Worm (Caenorhabditis elegans) whole organism, L4 larva: ENCODE data around the gene Y71H2AM.1.

Source experiments
- F10B5.3 ChIP-seq: sonication (generic microtip); optimal IDR thresholded peaks from 2 replicates; lab custom pipeline; 2016; ENCODE audit warnings: mild to moderate bottlenecking, missing genetic modification characterization, missing compliant biosample characterization
- F26F4.8 ChIP-seq: fragments of 200-800 bp; sonication (Bioruptor generic); conservative IDR thresholded peaks from 2 replicates; pipeline ENCODE4 v1.3.6; 2022; ENCODE audit warnings: missing genetic modification characterization, missing compliant biosample characterization
- F37D6.2 ChIP-seq: sonication (generic microtip); optimal IDR thresholded peaks from 2 replicates; lab custom pipeline; 2016; ENCODE audit warnings: mild to moderate bottlenecking, missing genetic modification characterization, missing compliant biosample characterization
- R02D3.7 ChIP-seq: fragments of 150-350 bp; sonication (generic microtip); optimal IDR thresholded peaks from 3 replicates; lab custom pipeline; 2014; ENCODE audit warnings: missing biosample characterization, missing genetic modification characterization
- T26A8.4 ChIP-seq: fragments of 200-800 bp; sonication (Bioruptor generic); IDR thresholded peaks from 2 replicates; pipeline ENCODE4 v1.3.6; 2022; ENCODE audit warnings: missing genetic modification characterization, missing compliant biosample characterization
- Y105C5A.15 ChIP-seq: fragments of 200-800 bp; sonication (Bioruptor generic); IDR thresholded peaks from 2 replicates; pipeline ENCODE4 v1.3.6; 2022; ENCODE audit warnings: missing genetic modification characterization, missing compliant biosample characterization
- Y48G9A.11 ChIP-seq: fragments of 200-800 bp; sonication (Bioruptor generic); IDR thresholded peaks from 2 replicates; pipeline ENCODE4 v1.3.6; 2022; ENCODE audit warnings: missing genetic modification reagents, missing genetic modification characterization, missing compliant biosample characterization
- Y5F2A.4 ChIP-seq: fragments of 200-800 bp; sonication (Bioruptor generic); optimal IDR thresholded peaks from 2 replicates; lab custom pipeline; 2018; ENCODE audit warnings: mild to moderate bottlenecking, missing genetic modification characterization, missing compliant biosample characterization
- ZK337.2 ChIP-seq: fragments of 200-800 bp; sonication (Bioruptor generic); IDR thresholded peaks from 2 replicates; pipeline ENCODE4 v1.3.6; 2022; ENCODE audit warnings: missing genetic modification reagents, missing genetic modification characterization, missing compliant biosample characterization
- ZK546.5 ChIP-seq, 2 experiments: sonication (generic microtip); optimal IDR thresholded peaks; 2 replicates each; lab custom pipeline; 2017; ENCODE audit warnings: missing biosample characterization in 2 of 2, missing genetic modification characterization in 2 of 2
- ama-1 ChIP-seq: fragments of 150-350 bp; optimal IDR thresholded peaks from 2 replicates; lab custom pipeline; 2014; ENCODE audit warnings: inconsistent platforms, mixed read lengths
- attf-4 ChIP-seq: sonication (generic microtip); optimal IDR thresholded peaks from 3 replicates; lab custom pipeline; 2017; ENCODE audit warnings: missing biosample characterization, missing genetic modification characterization
- ceh-28 ChIP-seq: fragments of 150-350 bp; optimal IDR thresholded peaks from 2 replicates; lab custom pipeline; 2014; ENCODE audit warnings: missing biosample characterization, missing genetic modification reagents, missing genetic modification characterization
- ceh-32 ChIP-seq: sonication (generic microtip); optimal IDR thresholded peaks from 2 replicates; lab custom pipeline; 2016; ENCODE audit warnings: mild to moderate bottlenecking, missing genetic modification characterization, missing compliant biosample characterization; ENCODE audit not compliant: poor library complexity
- ceh-62 ChIP-seq: sonication (generic microtip); optimal IDR thresholded peaks from 2 replicates; lab custom pipeline; 2017; ENCODE audit warnings: missing biosample characterization, missing genetic modification characterization
- cey-2 ChIP-seq: sonication (generic microtip); optimal IDR thresholded peaks from 3 replicates; lab custom pipeline; 2017; ENCODE audit warnings: missing genetic modification characterization, mild to moderate bottlenecking, missing compliant biosample characterization, antibody characterized with exemption, borderline replicate concordance; ENCODE audit not compliant: insufficient read depth
- daf-19 ChIP-seq: fragments of 200-800 bp; sonication (Bioruptor generic); conservative IDR thresholded peaks from 2 replicates; pipeline ENCODE4 v1.3.6; 2022; ENCODE audit warnings: missing genetic modification characterization, missing compliant biosample characterization
- daf-8 ChIP-seq: fragments of 200-800 bp; sonication (Bioruptor generic); IDR thresholded peaks from 2 replicates; pipeline ENCODE4 v1.3.6; 2022; ENCODE audit warnings: missing genetic modification characterization, missing compliant biosample characterization
- dpl-1 ChIP-seq: fragments of 150-350 bp; optimal IDR thresholded peaks from 2 replicates; lab custom pipeline; 2014; ENCODE audit warnings: missing biosample characterization, missing genetic modification reagents, missing genetic modification characterization
- dve-1 ChIP-seq: sonication (generic microtip); optimal IDR thresholded peaks from 2 replicates; lab custom pipeline; 2017; ENCODE audit warnings: antibody characterized with exemption, mild to moderate bottlenecking, missing genetic modification characterization, missing compliant biosample characterization; ENCODE audit not compliant: insufficient read depth
- egl-43 ChIP-seq: fragments of 200-800 bp; sonication (Bioruptor generic); IDR thresholded peaks from 2 replicates; pipeline ENCODE4 v1.3.6; 2022; ENCODE audit warnings: missing genetic modification reagents, missing genetic modification characterization, missing compliant biosample characterization
- gei-8 ChIP-seq: fragments of 200-800 bp; sonication (Bioruptor generic); optimal IDR thresholded peaks from 2 replicates; lab custom pipeline; 2018; ENCODE audit warnings: mild to moderate bottlenecking, missing genetic modification characterization, missing compliant biosample characterization
- hlh-30 ChIP-seq: sonication (generic microtip); optimal IDR thresholded peaks from 2 replicates; lab custom pipeline; 2017; ENCODE audit warnings: antibody characterized with exemption, mild to moderate bottlenecking, missing genetic modification characterization, missing compliant biosample characterization; ENCODE audit not compliant: insufficient read depth
- lim-7 ChIP-seq: fragments of 200-800 bp; sonication (Bioruptor generic); IDR thresholded peaks from 2 replicates; pipeline ENCODE4 v1.3.6; 2022; ENCODE audit warnings: missing genetic modification characterization, missing compliant biosample characterization
- lin-1 ChIP-seq: fragments of 200-800 bp; sonication (Bioruptor generic); IDR thresholded peaks from 2 replicates; pipeline ENCODE4 v1.3.6; 2022; ENCODE audit warnings: missing genetic modification reagents, missing genetic modification characterization, missing compliant biosample characterization
- lin-13 ChIP-seq: fragments of 150-350 bp; optimal IDR thresholded peaks from 2 replicates; lab custom pipeline; 2014; ENCODE audit warnings: missing biosample characterization, missing genetic modification reagents, missing genetic modification characterization
- lin-15B ChIP-seq: fragments of 150-350 bp; sonication (generic microtip); optimal IDR thresholded peaks from 3 replicates; lab custom pipeline; 2014; ENCODE audit warnings: missing biosample characterization, missing genetic modification characterization
- lin-38 ChIP-seq: fragments of 200-800 bp; sonication (Bioruptor generic); IDR thresholded peaks from 2 replicates; pipeline ENCODE4 v1.3.6; 2022; ENCODE audit warnings: missing genetic modification reagents, missing genetic modification characterization, missing compliant biosample characterization
- lin-39 ChIP-seq: fragments of 150-350 bp; optimal IDR thresholded peaks from 2 replicates; lab custom pipeline; 2014; ENCODE audit warnings: missing biosample characterization, missing genetic modification reagents, missing genetic modification characterization
- lsy-2 ChIP-seq, 2 experiments: fragments of 150-350 bp in 1 of 2; sonication (generic microtip) in 1 of 2; optimal IDR thresholded peaks; 2 replicates each; lab custom pipeline; 2014 to 2017; ENCODE audit warnings: missing biosample characterization in 2 of 2, missing genetic modification characterization in 2 of 2
- madf-9 ChIP-seq: fragments of 200-800 bp; sonication (Bioruptor generic); conservative IDR thresholded peaks from 2 replicates; pipeline ENCODE4 v1.3.6; 2022; ENCODE audit warnings: missing genetic modification reagents, missing genetic modification characterization, missing compliant biosample characterization
- mdt-29 ChIP-seq: fragments of 200-800 bp; sonication (Bioruptor generic); IDR thresholded peaks from 2 replicates; pipeline ENCODE4 v1.3.6; 2022; ENCODE audit warnings: missing genetic modification reagents, missing genetic modification characterization, missing compliant biosample characterization
- mxl-2 ChIP-seq: fragments of 200-800 bp; sonication (Bioruptor generic); conservative IDR thresholded peaks from 2 replicates; pipeline ENCODE4 v1.3.6; 2022; ENCODE audit warnings: missing genetic modification reagents, missing genetic modification characterization, missing compliant biosample characterization
- nhr-11 ChIP-seq: fragments of 150-350 bp; optimal IDR thresholded peaks from 2 replicates; lab custom pipeline; 2014; ENCODE audit warnings: missing biosample characterization, missing genetic modification characterization
- nhr-42 ChIP-seq: fragments of 200-800 bp; sonication (Bioruptor generic); IDR thresholded peaks from 2 replicates; pipeline ENCODE4 v1.3.6; 2022; ENCODE audit warnings: missing genetic modification characterization, missing compliant biosample characterization
- nhr-48 ChIP-seq: sonication (generic microtip); optimal IDR thresholded peaks from 2 replicates; lab custom pipeline; 2016; ENCODE audit warnings: mild to moderate bottlenecking, missing genetic modification characterization, missing compliant biosample characterization
- nhr-77 ChIP-seq: fragments of 150-350 bp; optimal IDR thresholded peaks from 2 replicates; lab custom pipeline; 2014; ENCODE audit warnings: missing biosample characterization, missing genetic modification characterization
- php-3 ChIP-seq: fragments of 200-800 bp; sonication (Bioruptor generic); IDR thresholded peaks from 2 replicates; pipeline ENCODE4 v1.3.6; 2022; ENCODE audit warnings: missing genetic modification reagents, missing genetic modification characterization, missing compliant biosample characterization
- pqm-1 ChIP-seq: sonication (generic microtip); optimal IDR thresholded peaks from 2 replicates; lab custom pipeline; 2017; ENCODE audit warnings: missing biosample characterization, missing genetic modification characterization
- rbr-2 ChIP-seq: sonication (generic microtip); optimal IDR thresholded peaks from 2 replicates; lab custom pipeline; 2016; ENCODE audit warnings: missing genotype, missing genetic modification characterization, missing compliant biosample characterization
- saeg-2 ChIP-seq: fragments of 200-800 bp; sonication (Bioruptor generic); IDR thresholded peaks from 2 replicates; pipeline ENCODE4 v1.3.6; 2022; ENCODE audit warnings: missing genetic modification reagents, missing genetic modification characterization, missing compliant biosample characterization
- set-16 ChIP-seq: fragments of 200-800 bp; sonication (Bioruptor generic); IDR thresholded peaks from 2 replicates; pipeline ENCODE4 v1.3.6; 2022; ENCODE audit warnings: missing genetic modification reagents, missing genetic modification characterization, missing compliant biosample characterization
- snpc-1.2 ChIP-seq: fragments of 200-800 bp; sonication (Bioruptor generic); IDR thresholded peaks from 2 replicates; pipeline ENCODE4 v1.3.6; 2022; ENCODE audit warnings: missing genetic modification reagents, missing genetic modification characterization, missing compliant biosample characterization
- spr-1 ChIP-seq: sonication (generic microtip); optimal IDR thresholded peaks from 2 replicates; lab custom pipeline; 2016; ENCODE audit warnings: mild to moderate bottlenecking, missing genetic modification characterization, missing compliant biosample characterization
- spr-3 ChIP-seq: fragments of 200-800 bp; sonication (Bioruptor generic); optimal IDR thresholded peaks from 2 replicates; lab custom pipeline; 2018; ENCODE audit warnings: mild to moderate bottlenecking, missing genetic modification characterization, missing compliant biosample characterization
- tag-97 ChIP-seq: fragments of 200-800 bp; sonication (Bioruptor generic); IDR thresholded peaks from 2 replicates; pipeline ENCODE4 v1.3.6; 2022; ENCODE audit warnings: missing genetic modification characterization, missing compliant biosample characterization
- vab-7 ChIP-seq: fragments of 200-800 bp; sonication (Bioruptor generic); IDR thresholded peaks from 2 replicates; pipeline ENCODE4 v1.3.6; 2022; ENCODE audit warnings: missing genetic modification reagents, missing genetic modification characterization, missing compliant biosample characterization
- zag-1 ChIP-seq: fragments of 150-350 bp; optimal IDR thresholded peaks from 2 replicates; lab custom pipeline; 2014; ENCODE audit warnings: missing biosample characterization, missing genetic modification characterization
- zfp-2 ChIP-seq: sonication (generic microtip); optimal IDR thresholded peaks from 2 replicates; lab custom pipeline; 2016; ENCODE audit warnings: mild to moderate bottlenecking, missing genetic modification characterization, missing compliant biosample characterization
- zip-2 ChIP-seq: fragments of 150-350 bp; optimal IDR thresholded peaks from 2 replicates; lab custom pipeline; 2014; ENCODE audit warnings: missing biosample characterization, missing genetic modification characterization
- ztf-7 ChIP-seq: fragments of 150-350 bp; optimal IDR thresholded peaks from 2 replicates; lab custom pipeline; 2014; ENCODE audit warnings: missing biosample characterization, missing genetic modification characterization

Y71H2AM.1 gene

ce11 chrIII:2869512-2869911, 42.6 kb downstream of the Y71H2AM.1 start (continued):
- no peak for TF ChIP-seq ceh-32 (tag; lab: Kevin White, UChicago)

DNA sequence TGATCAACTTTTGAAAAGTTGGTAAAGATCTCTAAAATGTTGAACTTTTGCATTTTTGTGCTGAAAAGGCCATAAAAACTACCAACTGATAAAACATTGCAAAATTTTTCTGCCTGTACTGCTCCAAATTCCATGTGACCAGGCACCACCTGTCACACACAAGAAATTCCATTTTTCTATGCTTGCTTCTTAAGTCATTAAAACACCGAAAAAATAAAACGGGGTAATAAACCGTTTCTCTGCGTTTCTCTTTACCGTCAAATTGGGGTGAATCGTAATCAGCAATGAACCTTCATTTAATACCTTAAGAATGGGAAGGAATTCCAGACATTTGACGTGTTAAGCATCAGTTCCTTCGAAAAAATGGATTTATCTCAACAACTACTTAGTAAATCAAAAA, 43.4 kb downstream of the Y71H2AM.1 start:
- TF ChIP-seq hlh-30 (tag; lab: Kevin White, UChicago) (peak; percentile 53), Y105C5A.15 (GFP tag; lab: Robert Waterston, UW) (no peak), T26A8.4 (GFP tag; lab: Robert Waterston, UW) (no peak), php-3 (GFP tag; lab: Robert Waterston, UW) (peak; percentile 99), daf-8 (GFP tag; lab: Robert Waterston, UW) (no peak), F37D6.2 (no peak), spr-3 (GFP tag; lab: Kevin White, UChicago) (no peak), zag-1 (tag; lab: Kevin White, UChicago) (no peak), tag-97 (no peak), ztf-7 (tag; lab: Kevin White, UChicago) (no peak), nhr-77 (tag; lab: Kevin White, UChicago) (peak; percentile 78), daf-19 (GFP tag; lab: Robert Waterston, UW) (no peak), ZK546.5 (tag; optimal IDR thresholded peaks at IDR 0.05; lab: Kevin White, UChicago) (no peak), F10B5.3 (tag; lab: Kevin White, UChicago) (no peak), zip-2 (tag; lab: Kevin White, UChicago) (no peak), zfp-2 (tag; lab: Kevin White, UChicago) (no peak), lin-1 (GFP tag; lab: Robert Waterston, UW) (no peak), set-16 (GFP tag; lab: Robert Waterston, UW) (no peak), Y5F2A.4 (GFP tag; lab: Kevin White, UChicago) (no peak), lin-15B (tag; lab: Kevin White, UChicago) (no peak), snpc-1.2 (GFP tag; lab: Robert Waterston, UW) (no peak), mdt-29 (no peak), ZK337.2 (GFP tag; lab: Robert Waterston, UW) (no peak), R02D3.7 (tag; lab: Kevin White, UChicago) (no peak), vab-7 (GFP tag; lab: Robert Waterston, UW) (no peak), rbr-2 (tag; lab: Kevin White, UChicago) (no peak), dve-1 (peak; percentile 91), nhr-11 (no peak), lsy-2 (tag; optimal IDR thresholded peaks at IDR 0.05; lab: Kevin White, UChicago) (peak in 1 of 2 experiments; percentile 26), ceh-62 (tag; lab: Kevin White, UChicago) (no peak), lin-39 (no peak), F26F4.8 (no peak), mxl-2 (no peak), lin-13 (no peak), attf-4 (tag; lab: Kevin White, UChicago) (no peak), ama-1 (lab: Kevin White, UChicago) (no peak), gei-8 (no peak), cey-2 (tag; lab: Kevin White, UChicago) (no peak), nhr-48 (tag; lab: Kevin White, UChicago) (peak; percentile 44), egl-43 (GFP tag; lab: Robert Waterston, UW) (no peak), spr-1 (tag; lab: Kevin White, UChicago) (no peak), lin-38 (no peak), ceh-28 (no peak), nhr-42 (GFP tag; lab: Robert Waterston, UW) (no peak), saeg-2 (GFP tag; lab: Robert Waterston, UW) (no peak), madf-9 (GFP tag; lab: Robert Waterston, UW) (no peak), Y48G9A.11 (GFP tag; lab: Robert Waterston, UW) (no peak), pqm-1 (tag; lab: Kevin White, UChicago) (peak; percentile 95), lim-7 (no peak), dpl-1 (no peak)
